Worm (Caenorhabditis elegans) whole organism, L4 larva: ENCODE results near the gene C18D11.1.

Experiments used
- Y105C5A.15 ChIP-seq: fragments of 200-800 bp; sonication (Bioruptor generic); IDR thresholded peaks from 2 replicates; pipeline ENCODE4 v1.3.6; 2022; ENCODE audit warnings: missing genetic modification characterization, missing compliant biosample characterization
- Y5F2A.4 ChIP-seq: fragments of 200-800 bp; sonication (Bioruptor generic); optimal IDR thresholded peaks from 2 replicates; lab custom pipeline; 2018; ENCODE audit warnings: mild to moderate bottlenecking, missing genetic modification characterization, missing compliant biosample characterization
- aha-1 ChIP-seq: fragments of 150-350 bp; peaks from one replicate; lab custom pipeline; 2014; ENCODE audit warnings: missing biosample characterization, missing genetic modification characterization
- jun-1 ChIP-seq: fragments of 150-350 bp; optimal IDR thresholded peaks from 2 replicates; lab custom pipeline; 2014; ENCODE audit warnings: missing biosample characterization, missing genetic modification reagents, missing genetic modification characterization
- lin-29 ChIP-seq: fragments of 200-800 bp; sonication (Bioruptor generic); IDR thresholded peaks from 2 replicates; pipeline ENCODE4 v1.3.6; 2022; ENCODE audit warnings: missing genetic modification reagents, missing genetic modification characterization, missing compliant biosample characterization
- nhr-41 ChIP-seq: fragments of 200-800 bp; sonication (Bioruptor generic); IDR thresholded peaks from 2 replicates; pipeline ENCODE4 v1.3.6; 2022; ENCODE audit warnings: missing genetic modification reagents, missing genetic modification characterization, missing compliant biosample characterization
- pqm-1 ChIP-seq: sonication (generic microtip); optimal IDR thresholded peaks from 2 replicates; lab custom pipeline; 2017; ENCODE audit warnings: missing biosample characterization, missing genetic modification characterization
- skn-1 ChIP-seq: fragments of 150-350 bp; optimal IDR thresholded peaks from 2 replicates; lab custom pipeline; 2014; ENCODE audit warnings: missing biosample characterization, missing genetic modification characterization
- snpc-1.2 ChIP-seq: fragments of 200-800 bp; sonication (Bioruptor generic); IDR thresholded peaks from 2 replicates; pipeline ENCODE4 v1.3.6; 2022; ENCODE audit warnings: missing genetic modification reagents, missing genetic modification characterization, missing compliant biosample characterization
- snpc-4 ChIP-seq: fragments of 150-350 bp; optimal IDR thresholded peaks from 2 replicates; lab custom pipeline; 2014; ENCODE audit warnings: missing biosample characterization, missing genetic modification characterization
- unc-130 ChIP-seq: sonication (generic microtip); optimal IDR thresholded peaks from 2 replicates; lab custom pipeline; 2016; ENCODE audit warnings: missing genetic modification reagents, missing genetic modification characterization, missing compliant biosample characterization

ce11 chrIII:11824580-11824979 is 8.2 kb downstream of the C18D11.1 start:
- no peak for TF ChIP-seq lin-29
- no peak for TF ChIP-seq nhr-41
- TF ChIP-seq snpc-1.2: no peak
- TF ChIP-seq jun-1 (tag; lab: Kevin White, UChicago): no peak
- no peak for TF ChIP-seq Y5F2A.4 (GFP tag; lab: Kevin White, UChicago)
- TF ChIP-seq aha-1: peak; percentile 53
- TF ChIP-seq pqm-1 (tag; lab: Kevin White, UChicago): no peak
- no peak for TF ChIP-seq skn-1 (tag; lab: Kevin White, UChicago)
- TF ChIP-seq Y105C5A.15: no peak
- TF ChIP-seq snpc-4 (tag; lab: Kevin White, UChicago): no peak
- TF ChIP-seq unc-130: no peak
